Fruit fly (Drosophila melanogaster) whole organism, prepupa: ENCODE data around the gene Sr-CIV.

Experiments used
- Blimp-1 ChIP-seq: fragments of 200-800 bp; sonication (Bioruptor generic); optimal IDR thresholded peaks from 3 replicates; lab custom pipeline; 2017; ENCODE audit warnings: missing biosample characterization, missing genetic modification characterization, mild to moderate bottlenecking, moderate library complexity, missing genetic modification reagents
- CG10631 ChIP-seq: fragments of 200-800 bp; sonication (Bioruptor generic); optimal IDR thresholded peaks from 2 replicates; lab custom pipeline; 2016; ENCODE audit warnings: missing biosample characterization, missing genetic modification characterization
- CG11294 ChIP-seq: fragments of 200-800 bp; sonication (Bioruptor generic); IDR thresholded peaks from 2 replicates; pipeline ENCODE4 v1.3.6; 2022; ENCODE audit warnings: missing biosample characterization, missing genetic modification characterization
- CG11762 ChIP-seq: fragments of 200-800 bp; sonication (Bioruptor generic); optimal IDR thresholded peaks from 3 replicates; lab custom pipeline; 2016; ENCODE audit warnings: missing biosample characterization, missing genetic modification characterization; ENCODE audit not compliant: insufficient read depth
- CG16779 ChIP-seq: fragments of 200-800 bp; sonication (Bioruptor generic); optimal IDR thresholded peaks from 3 replicates; lab custom pipeline; 2017; ENCODE audit warnings: missing biosample characterization, mild to moderate bottlenecking, missing genetic modification characterization
- CG31627 ChIP-seq: fragments of 200-800 bp; sonication (Bioruptor generic); optimal IDR thresholded peaks from 3 replicates; lab custom pipeline; 2016; ENCODE audit warnings: missing biosample characterization, missing genetic modification characterization
- CG34406 ChIP-seq: fragments of 200-800 bp; sonication (Bioruptor generic); optimal IDR thresholded peaks from 3 replicates; lab custom pipeline; 2016; ENCODE audit warnings: missing biosample characterization, missing genetic modification characterization
- CG6276 ChIP-seq: fragments of 200-800 bp; sonication (Bioruptor generic); optimal IDR thresholded peaks from 2 replicates; lab custom pipeline; 2017; ENCODE audit warnings: missing biosample characterization, mild to moderate bottlenecking, missing genetic modification characterization
- CG6792 ChIP-seq: fragments of 200-800 bp; sonication (Bioruptor generic); optimal IDR thresholded peaks from 3 replicates; lab custom pipeline; 2016; ENCODE audit warnings: missing biosample characterization, missing genetic modification characterization
- CG6808 ChIP-seq: fragments of 200-800 bp; sonication (Bioruptor generic); optimal IDR thresholded peaks from 3 replicates; lab custom pipeline; 2017; ENCODE audit warnings: missing biosample characterization, missing genetic modification characterization, mild to moderate bottlenecking, moderate library complexity, missing genetic modification reagents
- CG6854 ChIP-seq: fragments of 200-800 bp; sonication (Bioruptor generic); optimal IDR thresholded peaks from 2 replicates; lab custom pipeline; 2017; ENCODE audit warnings: missing biosample characterization, mild to moderate bottlenecking, missing genetic modification characterization
- CG8319 ChIP-seq: fragments of 200-800 bp; sonication (Bioruptor generic); optimal IDR thresholded peaks from 3 replicates; lab custom pipeline; 2016; ENCODE audit warnings: missing biosample characterization, missing genetic modification characterization
- Eip75B ChIP-seq: fragments of 200-800 bp; sonication (Bioruptor generic); optimal IDR thresholded peaks from 3 replicates; lab custom pipeline; 2016; ENCODE audit warnings: missing biosample characterization, missing genetic modification characterization
- Eip78C ChIP-seq: fragments of 200-800 bp; sonication (Bioruptor generic); peaks from one replicate; lab custom pipeline; 2016; ENCODE audit warnings: missing biosample characterization, missing genetic modification characterization
- Eip93F ChIP-seq: fragments of 200-800 bp; sonication (Bioruptor generic); optimal IDR thresholded peaks from 2 replicates; lab custom pipeline; 2016; ENCODE audit warnings: missing biosample characterization, mild to moderate bottlenecking, missing genetic modification characterization
- Ets21C ChIP-seq: fragments of 200-800 bp; sonication (Bioruptor generic); optimal IDR thresholded peaks from 3 replicates; lab custom pipeline; 2016; ENCODE audit warnings: missing biosample characterization, missing genetic modification characterization
- Hr38 ChIP-seq: sonication (Bioruptor generic); optimal IDR thresholded peaks from 2 replicates; lab custom pipeline; 2016; ENCODE audit warnings: missing biosample characterization, missing genetic modification characterization
- Hr39 ChIP-seq: fragments of 200-800 bp; sonication (Bioruptor generic); optimal IDR thresholded peaks from 2 replicates; lab custom pipeline; 2016; ENCODE audit warnings: missing biosample characterization, missing genetic modification characterization
- Smox ChIP-seq: fragments of 200-800 bp; sonication (Bioruptor generic); optimal IDR thresholded peaks from 3 replicates; lab custom pipeline; 2016; ENCODE audit warnings: missing biosample characterization, missing genetic modification characterization
- Sox102F ChIP-seq: fragments of 200-800 bp; sonication (Bioruptor generic); optimal IDR thresholded peaks from 2 replicates; lab custom pipeline; 2016; ENCODE audit warnings: missing biosample characterization, mild to moderate bottlenecking, missing genetic modification characterization
- Sox14 ChIP-seq: fragments of 200-800 bp; sonication (Bioruptor generic); optimal IDR thresholded peaks from 3 replicates; lab custom pipeline; 2016; ENCODE audit warnings: missing biosample characterization, missing genetic modification characterization
- Sox15 ChIP-seq: fragments of 200-800 bp; sonication (Bioruptor generic); optimal IDR thresholded peaks from 3 replicates; lab custom pipeline; 2016; ENCODE audit warnings: missing biosample characterization, missing genetic modification characterization
- achi ChIP-seq: fragments of 200-800 bp; sonication (Bioruptor generic); optimal IDR thresholded peaks from 3 replicates; lab custom pipeline; 2016; ENCODE audit warnings: missing biosample characterization, missing genetic modification characterization
- acj6 ChIP-seq: fragments of 200-800 bp; sonication (Bioruptor generic); optimal IDR thresholded peaks from 3 replicates; lab custom pipeline; 2016; ENCODE audit warnings: missing biosample characterization, missing genetic modification characterization
- cyc ChIP-seq: fragments of 200-800 bp; sonication (Bioruptor generic); optimal IDR thresholded peaks from 3 replicates; lab custom pipeline; 2016; ENCODE audit warnings: missing biosample characterization, missing genetic modification characterization
- dac ChIP-seq: fragments of 200-800 bp; sonication (Bioruptor generic); optimal IDR thresholded peaks from 2 replicates; lab custom pipeline; 2017; ENCODE audit warnings: missing biosample characterization, mild to moderate bottlenecking, missing genetic modification characterization
- dsx ChIP-seq: fragments of 200-800 bp; optimal IDR thresholded peaks from 3 replicates; lab custom pipeline; 2019; ENCODE audit warnings: missing biosample characterization, mild to moderate bottlenecking, missing genetic modification characterization, moderate library complexity; ENCODE audit not compliant: poor library complexity, severe bottlenecking
- fd59A ChIP-seq: fragments of 200-800 bp; sonication (Bioruptor generic); optimal IDR thresholded peaks from 2 replicates; lab custom pipeline; 2017; ENCODE audit warnings: missing biosample characterization, mild to moderate bottlenecking, missing genetic modification characterization, missing genetic modification reagents
- fd85E ChIP-seq: fragments of 200-800 bp; sonication (Bioruptor generic); optimal IDR thresholded peaks from 3 replicates; lab custom pipeline; 2016; ENCODE audit warnings: missing biosample characterization, missing genetic modification characterization
- fkh ChIP-seq: fragments of 200-800 bp; sonication (Bioruptor generic); optimal IDR thresholded peaks from 3 replicates; lab custom pipeline; 2017; ENCODE audit warnings: missing biosample characterization, mild to moderate bottlenecking, missing genetic modification characterization, moderate library complexity
- lz ChIP-seq: fragments of 200-800 bp; sonication (Bioruptor generic); optimal IDR thresholded peaks from 3 replicates; lab custom pipeline; 2016; ENCODE audit warnings: missing biosample characterization, missing genetic modification characterization
- net ChIP-seq: fragments of 200-800 bp; sonication (Bioruptor generic); optimal IDR thresholded peaks from 3 replicates; lab custom pipeline; 2016; ENCODE audit warnings: missing biosample characterization, missing genetic modification characterization
- spab ChIP-seq: fragments of 200-800 bp; sonication (Bioruptor generic); optimal IDR thresholded peaks from 2 replicates; lab custom pipeline; 2017; ENCODE audit warnings: missing biosample characterization, mild to moderate bottlenecking, missing genetic modification characterization, missing genetic modification reagents
- svp ChIP-seq: fragments of 200-800 bp; sonication (Bioruptor generic); peaks from one replicate; lab custom pipeline; 2016; ENCODE audit warnings: missing biosample characterization, missing genetic modification characterization
- topi ChIP-seq: fragments of 200-800 bp; sonication (Bioruptor generic); optimal IDR thresholded peaks from 3 replicates; lab custom pipeline; 2016; ENCODE audit warnings: missing biosample characterization, missing genetic modification characterization
- vri ChIP-seq: fragments of 200-800 bp; sonication (Bioruptor generic); optimal IDR thresholded peaks from 3 replicates; lab custom pipeline; 2016; ENCODE audit warnings: missing biosample characterization, mild to moderate bottlenecking, missing genetic modification characterization

The Sr-CIV gene

DNA sequence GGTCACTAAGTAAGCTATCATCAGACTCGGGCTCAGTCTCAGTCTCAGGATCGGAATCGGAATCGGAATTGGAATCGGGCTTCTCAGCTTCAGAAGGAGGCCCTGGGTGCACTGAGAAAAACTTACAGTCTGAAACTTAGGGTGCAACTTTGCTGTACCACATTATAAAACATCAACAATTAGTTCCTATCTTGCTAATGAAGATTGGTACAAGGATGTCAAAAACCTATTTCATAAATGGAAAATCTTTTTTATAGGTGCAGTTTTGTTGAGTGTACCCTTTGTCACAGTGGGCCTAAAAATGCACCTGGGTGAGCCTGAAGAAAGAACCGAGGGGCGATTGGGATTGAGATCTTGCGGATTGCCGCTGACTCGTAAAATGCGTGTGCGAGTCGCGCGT is 28.9 kb upstream of the Sr-CIV start (continued):
- peak; percentile 42 for TF ChIP-seq CG6854 (GFP tag; lab: Kevin White, UChicago)
- peak; percentile 66 for TF ChIP-seq Hr39 (GFP tag; lab: Kevin White, UChicago)
- no peak for TF ChIP-seq CG6276 (GFP tag; lab: Kevin White, UChicago)
- peak; percentile 51 for TF ChIP-seq CG8319
- no peak for TF ChIP-seq Eip93F (GFP tag; lab: Kevin White, UChicago)
- peak; percentile 72 for TF ChIP-seq dsx (GFP tag; lab: Kevin White, UChicago)
- TF ChIP-seq acj6, result peak; percentile 78
- peak; percentile 27 for TF ChIP-seq Blimp-1
- TF ChIP-seq spab (GFP tag; lab: Kevin White, UChicago), result peak; percentile 73
- no peak for TF ChIP-seq Hr38 (GFP tag; lab: Kevin White, UChicago)
- peak; percentile 65 for TF ChIP-seq cyc (GFP tag; lab: Kevin White, UChicago)
- no peak for TF ChIP-seq fd85E
- TF ChIP-seq fd59A (GFP tag; lab: Kevin White, UChicago), result peak; percentile 73
- TF ChIP-seq CG6808 (GFP tag; lab: Kevin White, UChicago), result peak; percentile 84
- TF ChIP-seq CG6792 (GFP tag; lab: Kevin White, UChicago), result peak; percentile 72
- TF ChIP-seq CG11762, result peak; percentile 59
- TF ChIP-seq net (GFP tag; lab: Kevin White, UChicago), result peak; percentile 25
- TF ChIP-seq achi, result peak; percentile 50
- TF ChIP-seq Ets21C (GFP tag; lab: Kevin White, UChicago), result peak; percentile 52
- TF ChIP-seq dac, result no peak

DNA sequence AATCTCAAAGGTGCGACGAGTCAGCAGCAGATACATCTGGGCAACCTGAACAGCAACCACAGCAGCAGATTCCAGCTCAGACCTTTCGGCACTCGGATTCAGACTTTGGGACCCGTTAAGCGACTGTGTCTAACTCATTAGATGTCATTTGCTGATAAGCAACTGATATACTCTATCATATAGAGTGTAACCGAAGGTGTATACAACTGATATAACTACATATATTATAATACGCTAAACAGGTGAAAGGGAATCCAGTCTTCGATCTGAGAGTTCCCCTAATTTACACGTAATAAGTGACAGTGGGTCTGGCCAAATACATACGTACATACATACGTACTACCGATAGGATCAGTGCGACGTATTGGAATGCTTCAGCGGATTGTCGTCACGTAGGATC is 26.7 kb upstream of the Sr-CIV start:
- TF ChIP-seq svp (GFP tag; lab: Kevin White, UChicago) (peak; percentile 47), CG6792 (GFP tag; lab: Kevin White, UChicago) (no peak), Sox14 (no peak), topi (GFP tag; lab: Kevin White, UChicago) (peak; percentile 1), vri (GFP tag; lab: Kevin White, UChicago) (peak; percentile 41), lz (GFP tag; lab: Kevin White, UChicago) (peak; percentile 10), CG31627 (GFP tag; lab: Kevin White, UChicago) (peak; percentile 10), Eip78C (GFP tag; lab: Kevin White, UChicago) (peak; percentile 10)

- TF ChIP-seq CG10631 (GFP tag; lab: Kevin White, UChicago) (no peak), CG6808 (GFP tag; lab: Kevin White, UChicago) (no peak), CG16779 (tag; lab: Kevin White, UChicago) (no peak), dac (no peak), CG11294 (GFP tag; lab: Robert Waterston, UW) (no peak), fkh (no peak), CG6792 (GFP tag; lab: Kevin White, UChicago) (no peak), Eip75B (GFP tag; lab: Kevin White, UChicago) (no peak), CG34406 (GFP tag; lab: Kevin White, UChicago) (no peak), Sox15 (GFP tag; lab: Kevin White, UChicago) (no peak), svp (GFP tag; lab: Kevin White, UChicago) (no peak), Smox (GFP tag; lab: Kevin White, UChicago) (no peak), Sox102F (no peak)
These were observed 25.9 kb upstream of the Sr-CIV start for dm6 chr2L:3549742-3550141.

- no peak for TF ChIP-seq cyc (GFP tag; lab: Kevin White, UChicago)
- peak; percentile 81 for TF ChIP-seq fkh
These were observed 25.0 kb upstream of the Sr-CIV start for dm6 chr2L:3548879-3549278.
